Worm (Caenorhabditis elegans) whole organism, young adult: ENCODE results near the gene srxa-10.

Experiments
- B0336.3 ChIP-seq: fragments of 200-800 bp; sonication (Bioruptor generic); IDR thresholded peaks from 2 replicates; pipeline ENCODE4 v1.3.6; 2022; ENCODE audit warnings: missing genetic modification characterization, missing compliant biosample characterization
- C17E4.6 ChIP-seq: fragments of 200-800 bp; sonication (Bioruptor generic); IDR thresholded peaks from 2 replicates; pipeline ENCODE4 v1.3.6; 2022; ENCODE audit warnings: missing genetic modification reagents, missing genetic modification characterization, missing compliant biosample characterization
- F39B2.1 ChIP-seq: fragments of 200-800 bp; sonication (Bioruptor generic); IDR thresholded peaks from 2 replicates; pipeline ENCODE4 v1.3.6; 2022; ENCODE audit warnings: missing genetic modification reagents, missing genetic modification characterization, missing compliant biosample characterization
- F57A8.1 ChIP-seq: fragments of 200-800 bp; sonication (Bioruptor generic); optimal IDR thresholded peaks from 2 replicates; lab custom pipeline; 2018; ENCODE audit warnings: mild to moderate bottlenecking, missing genetic modification characterization, moderate library complexity, missing compliant biosample characterization
- F57C9.4 ChIP-seq: sonication (generic microtip); optimal IDR thresholded peaks from 2 replicates; lab custom pipeline; 2017; ENCODE audit warnings: mild to moderate bottlenecking, missing genetic modification characterization, missing compliant biosample characterization
- T07F8.4 ChIP-seq: sonication (generic microtip); optimal IDR thresholded peaks from 2 replicates; lab custom pipeline; 2016; ENCODE audit warnings: mild to moderate bottlenecking, missing genetic modification characterization, moderate library complexity, missing compliant biosample characterization
- Y53G8AR.9 ChIP-seq: fragments of 200-800 bp; sonication (Bioruptor generic); conservative IDR thresholded peaks from 2 replicates; pipeline ENCODE4 v1.3.6; 2022; ENCODE audit warnings: missing genetic modification reagents, missing genetic modification characterization, missing compliant biosample characterization
- Y79H2A.3 ChIP-seq: fragments of 200-800 bp; sonication (Bioruptor generic); conservative IDR thresholded peaks from 2 replicates; pipeline ENCODE4 v1.3.6; 2022; ENCODE audit warnings: missing genetic modification reagents, missing genetic modification characterization, missing compliant biosample characterization
- Y95B8A.8 ChIP-seq: fragments of 200-800 bp; sonication (Bioruptor generic); IDR thresholded peaks from 2 replicates; pipeline ENCODE4 v1.3.6; 2022; ENCODE audit warnings: missing genetic modification reagents, missing genetic modification characterization, missing compliant biosample characterization
- atf-7 ChIP-seq: sonication (generic microtip); optimal IDR thresholded peaks from 2 replicates; lab custom pipeline; 2017; ENCODE audit warnings: mild to moderate bottlenecking, missing genetic modification characterization, missing compliant biosample characterization
- athp-1 ChIP-seq: sonication (generic microtip); optimal IDR thresholded peaks from 2 replicates; lab custom pipeline; 2017; ENCODE audit warnings: mild to moderate bottlenecking, missing genetic modification characterization, missing compliant biosample characterization
- attf-6 ChIP-seq: fragments of 200-800 bp; sonication (Bioruptor generic); IDR thresholded peaks from 2 replicates; pipeline ENCODE4 v1.3.6; 2022; ENCODE audit warnings: missing genetic modification reagents, missing genetic modification characterization, missing compliant biosample characterization
- ccch-3 ChIP-seq: fragments of 200-800 bp; sonication (Bioruptor generic); optimal IDR thresholded peaks from 2 replicates; lab custom pipeline; 2018; ENCODE audit warnings: mild to moderate bottlenecking, missing genetic modification characterization, missing compliant biosample characterization
- cebp-1 ChIP-seq, 2 experiments: fragments of 200-800 bp in 1 of 2; sonication (Bioruptor generic) in 1 of 2; sonication (generic microtip) in 1 of 2; IDR thresholded peaks in 1 of 2; optimal IDR thresholded peaks in 1 of 2; 2 replicates each; pipeline versions ENCODE4 v1.3.6 to Lab custom; 2017 to 2022; ENCODE audit warnings: missing compliant biosample characterization in 2 of 2, missing genetic modification characterization in 2 of 2, mild to moderate bottlenecking in 1 of 2, missing genetic modification reagents in 1 of 2, moderate library complexity in 1 of 2
- ceh-100 ChIP-seq: fragments of 200-800 bp; sonication (Bioruptor generic); IDR thresholded peaks from 2 replicates; pipeline ENCODE4 v1.3.6; 2022; ENCODE audit warnings: missing genetic modification reagents, missing genetic modification characterization, missing compliant biosample characterization
- ceh-79 ChIP-seq: sonication (generic microtip); optimal IDR thresholded peaks from 2 replicates; lab custom pipeline; 2017; ENCODE audit warnings: mild to moderate bottlenecking, missing genetic modification characterization, missing compliant biosample characterization
- ekl-4 ChIP-seq: fragments of 200-800 bp; sonication (Bioruptor generic); IDR thresholded peaks from 2 replicates; pipeline ENCODE4 v1.3.6; 2022; ENCODE audit warnings: missing genetic modification reagents, missing genetic modification characterization, missing compliant biosample characterization
- him-1 ChIP-seq: sonication (generic microtip); optimal IDR thresholded peaks from 2 replicates; lab custom pipeline; 2016; ENCODE audit warnings: missing genotype, missing genetic modification reagents, missing genetic modification characterization, missing compliant biosample characterization
- hrde-1 ChIP-seq: sonication (generic microtip); optimal IDR thresholded peaks from 2 replicates; lab custom pipeline; 2016; ENCODE audit warnings: missing genetic modification characterization, mild to moderate bottlenecking, missing compliant biosample characterization, moderate library complexity, missing genotype, missing genetic modification reagents, borderline replicate concordance
- lag-1 ChIP-seq: fragments of 200-800 bp; sonication (Bioruptor generic); IDR thresholded peaks from 2 replicates; pipeline ENCODE4 v1.3.6; 2022; ENCODE audit warnings: missing genetic modification reagents, missing genetic modification characterization, missing compliant biosample characterization
- lin-26 ChIP-seq: fragments of 200-800 bp; sonication (Bioruptor generic); IDR thresholded peaks from 2 replicates; pipeline ENCODE4 v1.3.6; 2022; ENCODE audit warnings: missing genetic modification reagents, missing genetic modification characterization, missing compliant biosample characterization
- lin-54 ChIP-seq: fragments of 200-800 bp; sonication (Bioruptor generic); optimal IDR thresholded peaks from 2 replicates; lab custom pipeline; 2018; ENCODE audit warnings: mild to moderate bottlenecking, missing genetic modification characterization, missing compliant biosample characterization
- lsl-1 ChIP-seq: fragments of 200-800 bp; sonication (Bioruptor generic); optimal IDR thresholded peaks from 2 replicates; lab custom pipeline; 2018; ENCODE audit warnings: mild to moderate bottlenecking, missing genetic modification characterization, moderate library complexity, missing compliant biosample characterization
- madf-3 ChIP-seq: fragments of 200-800 bp; sonication (Bioruptor generic); IDR thresholded peaks from 2 replicates; pipeline ENCODE4 v1.3.6; 2022; ENCODE audit warnings: missing genetic modification reagents, missing genetic modification characterization, missing compliant biosample characterization
- madf-6 ChIP-seq: fragments of 200-800 bp; sonication (Bioruptor generic); IDR thresholded peaks from 2 replicates; pipeline ENCODE4 v1.3.6; 2022; ENCODE audit warnings: missing genetic modification reagents, missing genetic modification characterization, missing compliant biosample characterization
- mcd-1 ChIP-seq: fragments of 200-800 bp; sonication (Bioruptor generic); IDR thresholded peaks from 2 replicates; pipeline ENCODE4 v1.3.6; 2022; ENCODE audit warnings: missing genetic modification reagents, missing genetic modification characterization, missing compliant biosample characterization
- mes-4 ChIP-seq: sonication (generic microtip); optimal IDR thresholded peaks from 2 replicates; lab custom pipeline; 2016; ENCODE audit warnings: missing genotype, missing genetic modification characterization, missing compliant biosample characterization
- nfya-2 ChIP-seq: fragments of 200-800 bp; sonication (Bioruptor generic); IDR thresholded peaks from 2 replicates; pipeline ENCODE4 v1.3.6; 2022; ENCODE audit warnings: missing genetic modification reagents, missing genetic modification characterization, missing compliant biosample characterization
- snpc-1.3 ChIP-seq: sonication (generic microtip); optimal IDR thresholded peaks from 2 replicates; lab custom pipeline; 2017; ENCODE audit warnings: missing genetic modification characterization, mild to moderate bottlenecking, missing compliant biosample characterization, antibody characterized with exemption, moderate library complexity, missing genotype, missing genetic modification reagents; ENCODE audit not compliant: insufficient read depth
- snpc-3.4 ChIP-seq: sonication (generic microtip); optimal IDR thresholded peaks from 2 replicates; lab custom pipeline; 2017; ENCODE audit warnings: missing genetic modification characterization, mild to moderate bottlenecking, missing compliant biosample characterization, antibody characterized with exemption, moderate library complexity, missing genotype, missing genetic modification reagents
- sptf-2 ChIP-seq: fragments of 200-800 bp; sonication (Bioruptor generic); optimal IDR thresholded peaks from 2 replicates; lab custom pipeline; 2018; ENCODE audit warnings: mild to moderate bottlenecking, missing genetic modification characterization, missing compliant biosample characterization
- tbp1 ChIP-seq: fragments of 200-800 bp; sonication (Bioruptor generic); optimal IDR thresholded peaks from 2 replicates; lab custom pipeline; 2018; ENCODE audit warnings: mild to moderate bottlenecking, missing genetic modification characterization, missing compliant biosample characterization
- tlf-1 ChIP-seq: fragments of 200-800 bp; sonication (Bioruptor generic); optimal IDR thresholded peaks from 2 replicates; lab custom pipeline; 2018; ENCODE audit warnings: mild to moderate bottlenecking, missing genetic modification characterization, missing compliant biosample characterization
- unc-130 ChIP-seq: sonication (generic microtip); optimal IDR thresholded peaks from 2 replicates; lab custom pipeline; 2016; ENCODE audit warnings: missing genetic modification reagents, missing genetic modification characterization, missing compliant biosample characterization
- ztf-25 ChIP-seq: fragments of 200-800 bp; sonication (Bioruptor generic); IDR thresholded peaks from 2 replicates; pipeline ENCODE4 v1.3.6; 2022; ENCODE audit warnings: missing genetic modification reagents, missing genetic modification characterization, missing compliant biosample characterization

srxa-10 gene

DNA sequence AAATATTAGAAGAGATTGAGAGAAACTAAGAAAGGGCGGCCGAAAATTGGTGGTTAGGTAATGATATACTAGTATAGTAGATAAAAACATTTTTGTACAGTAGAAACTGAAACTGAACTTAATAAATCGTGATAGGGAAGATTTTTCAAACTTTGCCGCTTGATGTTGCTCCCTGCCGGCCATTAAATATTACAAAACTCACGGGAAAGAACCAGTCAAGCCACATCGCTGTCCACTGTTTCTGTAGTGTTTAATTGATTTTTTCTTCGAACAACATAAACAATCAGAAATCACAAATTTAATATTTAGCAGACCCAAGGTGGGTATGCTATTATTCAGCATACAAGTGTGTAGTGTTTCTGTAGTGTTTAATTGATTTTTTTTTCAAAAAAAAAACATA, 45.3 kb downstream of the srxa-10 start, which contains the start of gene T05G5.5 (continued):
- no peak for TF ChIP-seq C17E4.6 (GFP tag; lab: Robert Waterston, UW)
- TF ChIP-seq F57C9.4 (tag; lab: Kevin White, UChicago): no peak
- no peak for TF ChIP-seq ccch-3 (GFP tag; lab: Kevin White, UChicago)
- TF ChIP-seq sptf-2: no peak

DNA sequence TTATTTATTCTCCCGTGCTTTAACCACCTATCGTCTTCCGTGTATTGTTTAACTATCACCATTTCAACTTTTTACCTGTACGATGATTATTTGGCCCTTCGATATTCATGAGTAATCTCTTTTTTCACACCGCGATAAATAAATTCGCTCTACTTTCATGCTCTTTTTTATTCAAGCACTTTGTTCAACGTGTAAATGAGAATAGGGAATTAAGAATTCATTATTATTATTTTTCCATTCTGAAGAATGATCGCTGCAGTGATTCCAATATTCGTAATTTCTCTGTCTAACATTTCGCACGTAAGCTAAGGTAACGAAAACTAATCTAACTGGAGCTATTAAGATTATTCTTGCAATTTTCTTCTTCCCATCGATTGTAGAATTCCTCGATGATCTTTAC, 47.7 kb downstream of the srxa-10 start, which contains the start of gene T05G5.4:
TSS of gene T05G5.4 (plus strand) at position 241 of the 400 bp plus-strand sequence.
- TF ChIP-seq lin-26 (peak; percentile 55), ceh-79 (tag; lab: Kevin White, UChicago) (peak; percentile 4), F57A8.1 (GFP tag; lab: Kevin White, UChicago) (no peak), C17E4.6 (GFP tag; lab: Robert Waterston, UW) (peak; percentile 46; the same call in 1 of the 2 replicates), ekl-4 (GFP tag; lab: Robert Waterston, UW) (peak; percentile 8; the same call in 1 of the 2 replicates), ceh-100 (GFP tag; lab: Robert Waterston, UW) (peak; percentile 63), mes-4 (tag; lab: Kevin White, UChicago) (no peak), hrde-1 (peak; percentile 59), lin-54 (peak; percentile 46), Y79H2A.3 (no peak), Y53G8AR.9 (GFP tag; lab: Robert Waterston, UW) (peak; percentile 74; the same call in 1 of the 2 replicates), madf-3 (GFP tag; lab: Robert Waterston, UW) (0 out of 2 replicates have a peak, but pooled peaks have one; percentile 38), F39B2.1 (GFP tag; lab: Robert Waterston, UW) (peak; percentile 62; the same call in 1 of the 2 replicates), tbp1 (GFP tag; lab: Kevin White, UChicago) (peak; percentile 20), madf-6 (peak; percentile 68), cebp-1 (GFP tag; IDR thresholded peaks at IDR 0.05; lab: Robert Waterston, UW) (no peak), cebp-1 (tag; optimal IDR thresholded peaks at IDR 0.05; lab: Kevin White, UChicago) (peak; percentile 7), lsl-1 (GFP tag; lab: Kevin White, UChicago) (peak; percentile 37), ztf-25 (GFP tag; lab: Robert Waterston, UW) (0 out of 2 replicates have a peak, but pooled peaks have one; percentile 23), nfya-2 (GFP tag; lab: Robert Waterston, UW) (no peak), him-1 (tag; lab: Kevin White, UChicago) (peak; percentile 90), snpc-1.3 (tag; lab: Kevin White, UChicago) (peak; percentile 46), athp-1 (tag; lab: Kevin White, UChicago) (peak; percentile 15), lag-1 (GFP tag; lab: Robert Waterston, UW) (no peak), mcd-1 (GFP tag; lab: Robert Waterston, UW) (peak; percentile 43; the same call in 1 of the 2 replicates), T07F8.4 (tag; lab: Kevin White, UChicago) (no peak), atf-7 (tag; lab: Kevin White, UChicago) (no peak), B0336.3 (GFP tag; lab: Robert Waterston, UW) (0 out of 2 replicates have a peak, but pooled peaks have one; percentile 47), snpc-3.4 (tag; lab: Kevin White, UChicago) (peak; percentile 4), unc-130 (GFP tag; lab: Kevin White, UChicago) (peak; percentile 12), tlf-1 (peak; percentile 39), Y95B8A.8 (GFP tag; lab: Robert Waterston, UW) (0 out of 2 replicates have a peak, but pooled peaks have one; percentile 22), attf-6 (GFP tag; lab: Robert Waterston, UW) (peak; percentile 37; the same call in 1 of the 2 replicates)
